Fruit fly (Drosophila melanogaster) whole organism, pupa: ENCODE measurements around the gene Dnaaf5.

ENCODE experiments used
- CG10348 ChIP-seq: fragments of 200-800 bp; sonication (Bioruptor generic); IDR thresholded peaks from 2 replicates; pipeline ENCODE4 v1.3.6; 2022; ENCODE audit warnings: missing biosample characterization, missing genetic modification characterization
- CG12605 ChIP-seq: fragments of 200-800 bp; sonication (Bioruptor generic); IDR thresholded peaks from 2 replicates; pipeline ENCODE4 v1.3.6; 2022; ENCODE audit warnings: missing biosample characterization, missing genetic modification characterization
- CG13204 ChIP-seq: fragments of 200-800 bp; sonication (Bioruptor generic); optimal IDR thresholded peaks from 2 replicates; lab custom pipeline; 2018; ENCODE audit warnings: missing biosample characterization, mild to moderate bottlenecking, missing genetic modification characterization, moderate library complexity
- CG14655 ChIP-seq: fragments of 200-800 bp; sonication (Bioruptor generic); optimal IDR thresholded peaks from 3 replicates; lab custom pipeline; 2017; ENCODE audit warnings: mild to moderate bottlenecking, missing biosample characterization, missing genetic modification reagents, missing genetic modification characterization
- CG15710 ChIP-seq: fragments of 200-800 bp; sonication (Bioruptor generic); optimal IDR thresholded peaks from 2 replicates; lab custom pipeline; 2018; ENCODE audit warnings: missing biosample characterization, mild to moderate bottlenecking, missing genetic modification characterization, moderate library complexity
- CG17806 ChIP-seq: fragments of 200-800 bp; sonication (Bioruptor generic); optimal IDR thresholded peaks from 2 replicates; lab custom pipeline; 2018; ENCODE audit warnings: missing biosample characterization, mild to moderate bottlenecking, missing genetic modification characterization, moderate library complexity
- CG32121 ChIP-seq: fragments of 200-800 bp; sonication (Bioruptor generic); IDR thresholded peaks from 2 replicates; pipeline ENCODE4 v1.3.6; 2022; ENCODE audit warnings: missing biosample characterization, missing genetic modification characterization
- CG34367 ChIP-seq: fragments of 200-800 bp; sonication (Bioruptor generic); optimal IDR thresholded peaks from 2 replicates; lab custom pipeline; 2018; ENCODE audit warnings: missing biosample characterization, mild to moderate bottlenecking, missing genetic modification characterization
- CG4496 ChIP-seq: fragments of 200-800 bp; sonication (Bioruptor generic); IDR thresholded peaks from 3 replicates; pipeline ENCODE4 v1.3.6; 2022; ENCODE audit warnings: missing biosample characterization, missing genetic modification characterization
- CG8159 ChIP-seq: fragments of 200-800 bp; sonication (Bioruptor generic); optimal IDR thresholded peaks from 3 replicates; lab custom pipeline; 2018; ENCODE audit warnings: missing biosample characterization, mild to moderate bottlenecking, missing genetic modification characterization, moderate library complexity
- CG8301 ChIP-seq: fragments of 200-800 bp; sonication (Bioruptor generic); optimal IDR thresholded peaks from 2 replicates; lab custom pipeline; 2018; ENCODE audit warnings: missing biosample characterization, mild to moderate bottlenecking, missing genetic modification characterization
- CG9948 ChIP-seq: fragments of 200-800 bp; sonication (Bioruptor generic); optimal IDR thresholded peaks from 2 replicates; lab custom pipeline; 2018; ENCODE audit warnings: missing biosample characterization, mild to moderate bottlenecking, missing genetic modification characterization, moderate library complexity
- D1 ChIP-seq: fragments of 200-800 bp; sonication (Bioruptor generic); optimal IDR thresholded peaks from 2 replicates; lab custom pipeline; 2018; ENCODE audit warnings: missing biosample characterization, mild to moderate bottlenecking, missing genetic modification characterization, moderate library complexity
- EcR ChIP-seq: fragments of 200-800 bp; sonication (Bioruptor generic); optimal IDR thresholded peaks from 3 replicates; lab custom pipeline; 2019; ENCODE audit warnings: missing biosample characterization, missing genetic modification characterization, mild to moderate bottlenecking, moderate library complexity, missing genetic modification reagents
- Ets98B ChIP-seq: fragments of 200-800 bp; sonication (Bioruptor generic); IDR thresholded peaks from 2 replicates; pipeline ENCODE4 v1.3.6; 2022; ENCODE audit warnings: missing biosample characterization, missing genetic modification characterization
- Pif1A ChIP-seq: fragments of 200-800 bp; sonication (Bioruptor generic); optimal IDR thresholded peaks from 3 replicates; lab custom pipeline; 2016; ENCODE audit warnings: missing biosample characterization, missing genetic modification characterization
- Pif1B ChIP-seq: fragments of 200-800 bp; sonication (Bioruptor generic); optimal IDR thresholded peaks from 3 replicates; lab custom pipeline; 2016; ENCODE audit warnings: missing biosample characterization, missing genetic modification characterization
- Snoo ChIP-seq: fragments of 200-800 bp; sonication (Bioruptor generic); optimal IDR thresholded peaks from 3 replicates; lab custom pipeline; 2017; ENCODE audit warnings: missing biosample characterization, mild to moderate bottlenecking, missing genetic modification characterization, inconsistent platforms
- fd96Ca ChIP-seq: fragments of 200-800 bp; sonication (Bioruptor generic); IDR thresholded peaks from 3 replicates; pipeline ENCODE4 v1.3.6; 2022; ENCODE audit warnings: missing biosample characterization, missing genetic modification characterization
- gl ChIP-seq: fragments of 200-800 bp; sonication (Bioruptor generic); optimal IDR thresholded peaks from 2 replicates; lab custom pipeline; 2018; ENCODE audit warnings: missing biosample characterization, mild to moderate bottlenecking, missing genetic modification characterization
- rn ChIP-seq: fragments of 200-800 bp; sonication (Bioruptor generic); IDR thresholded peaks from 2 replicates; pipeline ENCODE4 v1.3.6; 2022; ENCODE audit warnings: missing biosample characterization, missing genetic modification characterization

The Dnaaf5 gene

dm6 chr3R:14329549-14329948, 32.0 kb downstream of the Dnaaf5 start:
- TF ChIP-seq Snoo (tag; lab: Kevin White, UChicago): no peak
- TF ChIP-seq CG15710: no peak
- TF ChIP-seq fd96Ca (GFP tag; lab: Robert Waterston, UW): no peak
- no peak for TF ChIP-seq CG14655 (GFP tag; lab: Kevin White, UChicago)
- TF ChIP-seq CG32121: no peak
- no peak for TF ChIP-seq CG9948 (tag; lab: Kevin White, UChicago)
- TF ChIP-seq CG34367 (tag; lab: Kevin White, UChicago): no peak
- no peak for TF ChIP-seq CG4496 (GFP tag; lab: Robert Waterston, UW)
- no peak for TF ChIP-seq Pif1B (GFP tag; lab: Kevin White, UChicago)
- TF ChIP-seq EcR (GFP tag; lab: Kevin White, UChicago): no peak
- no peak for TF ChIP-seq D1
- no peak for TF ChIP-seq rn (GFP tag; lab: Robert Waterston, UW)
- no peak for TF ChIP-seq gl (tag; lab: Kevin White, UChicago)
- TF ChIP-seq Ets98B: no peak
- no peak for TF ChIP-seq CG8159 (tag; lab: Kevin White, UChicago)
- no peak for TF ChIP-seq CG10348 (GFP tag; lab: Robert Waterston, UW)
- no peak for TF ChIP-seq CG8301
- no peak for TF ChIP-seq CG12605 (GFP tag; lab: Robert Waterston, UW)
- TF ChIP-seq CG13204: no peak
- TF ChIP-seq Pif1A (GFP tag; lab: Kevin White, UChicago): no peak

- peak; percentile 56; the same call in 2 of the 3 replicates for TF ChIP-seq fd96Ca (GFP tag; lab: Robert Waterston, UW)
- peak; percentile 77 for TF ChIP-seq Ets98B
- TF ChIP-seq D1: no peak
- TF ChIP-seq rn (GFP tag; lab: Robert Waterston, UW): no peak; the same call in 1 of the 2 replicates
- no peak for TF ChIP-seq gl (tag; lab: Kevin White, UChicago)
- peak; percentile 73 for TF ChIP-seq CG9948 (tag; lab: Kevin White, UChicago)
- TF ChIP-seq Pif1A (GFP tag; lab: Kevin White, UChicago): no peak
- TF ChIP-seq CG34367 (tag; lab: Kevin White, UChicago): peak; percentile 67
- TF ChIP-seq CG10348 (GFP tag; lab: Robert Waterston, UW): no peak
- peak; percentile 76 for TF ChIP-seq CG8301
- TF ChIP-seq CG17806 (tag; lab: Kevin White, UChicago): peak; percentile 74
- peak; percentile 65 for TF ChIP-seq CG15710
- TF ChIP-seq Pif1B (GFP tag; lab: Kevin White, UChicago): peak; percentile 69
- peak; percentile 72; the same call in 1 of the 2 replicates for TF ChIP-seq CG32121
- TF ChIP-seq CG4496 (GFP tag; lab: Robert Waterston, UW): peak; percentile 80
- TF ChIP-seq CG12605 (GFP tag; lab: Robert Waterston, UW): peak; percentile 62
- peak; percentile 72 for TF ChIP-seq CG8159 (tag; lab: Kevin White, UChicago)
- TF ChIP-seq EcR (GFP tag; lab: Kevin White, UChicago): no peak
- peak; percentile 85 for TF ChIP-seq Snoo (tag; lab: Kevin White, UChicago)
Observed at dm6 chr3R:14327472-14328104, 34.0 kb downstream of the Dnaaf5 start, which contains the start of gene spn-B. TSS of gene spn-B (plus strand) at chr3R:14328051.

dm6 chr3R:14327113-14327466, 34.5 kb downstream of the Dnaaf5 start:
- no peak for TF ChIP-seq EcR (GFP tag; lab: Kevin White, UChicago)

dm6 chr3R:14326250-14327112, 35.1 kb downstream of the Dnaaf5 start, which contains the start of the genes Afti and ATPsynE:
TSS of gene Afti (minus strand) at chr3R:14326689.
TSS of gene ATPsynE (plus strand) at chr3R:14326947.
- TF ChIP-seq EcR (GFP tag; lab: Kevin White, UChicago): no peak
- no peak for TF ChIP-seq CG14655 (GFP tag; lab: Kevin White, UChicago)
- peak; percentile 33 for TF ChIP-seq CG34367 (tag; lab: Kevin White, UChicago)
- TF ChIP-seq Pif1A (GFP tag; lab: Kevin White, UChicago): no peak
- TF ChIP-seq Snoo (tag; lab: Kevin White, UChicago): peak; percentile 52
- TF ChIP-seq CG15710: peak; percentile 56
- no peak for TF ChIP-seq CG8159 (tag; lab: Kevin White, UChicago)
- TF ChIP-seq fd96Ca (GFP tag; lab: Robert Waterston, UW): peak; percentile 54
- no peak for TF ChIP-seq D1
- TF ChIP-seq Ets98B: peak; percentile 52
- no peak for TF ChIP-seq CG13204
- TF ChIP-seq gl (tag; lab: Kevin White, UChicago): no peak
- TF ChIP-seq CG10348 (GFP tag; lab: Robert Waterston, UW): no peak
- no peak for TF ChIP-seq rn (GFP tag; lab: Robert Waterston, UW)
- no peak for TF ChIP-seq CG9948 (tag; lab: Kevin White, UChicago)
- no peak for TF ChIP-seq Pif1B (GFP tag; lab: Kevin White, UChicago)
- TF ChIP-seq CG4496 (GFP tag; lab: Robert Waterston, UW): peak; percentile 78
- peak; percentile 41; the same call in 1 of the 2 replicates for TF ChIP-seq CG32121
- no peak for TF ChIP-seq CG8301
- TF ChIP-seq CG12605 (GFP tag; lab: Robert Waterston, UW): no peak
- peak; percentile 57 for TF ChIP-seq CG17806 (tag; lab: Kevin White, UChicago)

- 0 out of 3 replicates have a peak, but pooled peaks have one; percentile 55 for TF ChIP-seq fd96Ca (GFP tag; lab: Robert Waterston, UW)
- no peak for TF ChIP-seq CG17806 (tag; lab: Kevin White, UChicago)
- TF ChIP-seq CG13204: no peak
- no peak for TF ChIP-seq EcR (GFP tag; lab: Kevin White, UChicago)
- peak; percentile 36 for TF ChIP-seq CG34367 (tag; lab: Kevin White, UChicago)
- no peak for TF ChIP-seq CG14655 (GFP tag; lab: Kevin White, UChicago)
- TF ChIP-seq CG12605 (GFP tag; lab: Robert Waterston, UW): peak; percentile 69
- no peak for TF ChIP-seq CG10348 (GFP tag; lab: Robert Waterston, UW)
- TF ChIP-seq Ets98B: peak; percentile 59
- TF ChIP-seq CG32121: no peak
- TF ChIP-seq CG15710: peak; percentile 47
- no peak for TF ChIP-seq CG8301
- TF ChIP-seq CG4496 (GFP tag; lab: Robert Waterston, UW): peak; percentile 58
- TF ChIP-seq D1: no peak
- TF ChIP-seq Pif1A (GFP tag; lab: Kevin White, UChicago): no peak
- peak; percentile 44; the same call in 1 of the 2 replicates for TF ChIP-seq rn (GFP tag; lab: Robert Waterston, UW)
- TF ChIP-seq gl (tag; lab: Kevin White, UChicago): peak; percentile 66
Observed at dm6 chr3R:14315912-14316444, 45.6 kb downstream of the Dnaaf5 start, which contains the start of gene Set8. TSS of gene Set8 (plus strand) at chr3R:14316038.
